Worm (Caenorhabditis elegans) whole organism, L1 larva: ENCODE data around the gene lpr-3.

Source experiments
- C16A3.4 ChIP-seq: fragments of 150-350 bp; optimal IDR thresholded peaks from 2 replicates; lab custom pipeline; 2014; ENCODE audit warnings: missing biosample characterization, missing genetic modification characterization
- aha-1 ChIP-seq: fragments of 150-350 bp; optimal IDR thresholded peaks from 2 replicates; lab custom pipeline; 2014; ENCODE audit warnings: missing biosample characterization, missing genetic modification characterization
- alr-1 ChIP-seq: fragments of 200-800 bp; sonication (Bioruptor generic); optimal IDR thresholded peaks from 2 replicates; lab custom pipeline; 2018; ENCODE audit warnings: borderline replicate concordance, mild to moderate bottlenecking, missing genetic modification characterization, missing compliant biosample characterization
- blmp-1 ChIP-seq: fragments of 150-350 bp; optimal IDR thresholded peaks from 2 replicates; lab custom pipeline; 2014; ENCODE audit warnings: missing biosample characterization, missing genetic modification characterization
- ceh-63 ChIP-seq: fragments of 200-800 bp; sonication (Bioruptor generic); optimal IDR thresholded peaks from 2 replicates; lab custom pipeline; 2018; ENCODE audit warnings: mild to moderate bottlenecking, missing genetic modification characterization, missing compliant biosample characterization
- ceh-82 ChIP-seq, 3 experiments: fragments of 150-350 bp in 1 of 3; sonication (generic microtip) in 2 of 3; optimal IDR thresholded peaks; 2 replicates each; lab custom pipeline; 2014 to 2017; ENCODE audit warnings: missing biosample characterization in 3 of 3, missing genetic modification characterization in 3 of 3
- ceh-90 ChIP-seq: sonication (generic microtip); optimal IDR thresholded peaks from 2 replicates; lab custom pipeline; 2016; ENCODE audit warnings: missing genetic modification characterization, missing compliant biosample characterization
- egl-27 ChIP-seq, 2 experiments: fragments of 150-350 bp in 1 of 2; sonication (generic microtip); optimal IDR thresholded peaks; 3 replicates each; lab custom pipeline; 2017 to 2018; ENCODE audit warnings: missing biosample characterization in 2 of 2, missing genetic modification characterization in 2 of 2, missing genetic modification reagents in 2 of 2
- elt-3 ChIP-seq, 6 experiments: fragments of 150-350 bp in 1 of 6; sonication (generic microtip); optimal IDR thresholded peaks; 2 replicates each; lab custom pipeline; 2017 to 2018; ENCODE audit warnings: missing biosample characterization in 6 of 6, missing genetic modification characterization in 6 of 6, inconsistent platforms in 1 of 6
- fkh-10 ChIP-seq: sonication (generic microtip); optimal IDR thresholded peaks from 2 replicates; lab custom pipeline; 2017; ENCODE audit warnings: missing biosample characterization, missing genetic modification reagents, missing genetic modification characterization
- fkh-8 ChIP-seq: sonication (generic microtip); optimal IDR thresholded peaks from 2 replicates; lab custom pipeline; 2016; ENCODE audit warnings: mild to moderate bottlenecking, missing genetic modification characterization, missing compliant biosample characterization
- irx-1 ChIP-seq: sonication (generic microtip); optimal IDR thresholded peaks from 2 replicates; lab custom pipeline; 2016; ENCODE audit warnings: missing genetic modification characterization, missing compliant biosample characterization
- isw-1 ChIP-seq: fragments of 200-800 bp; sonication (Bioruptor generic); IDR thresholded peaks from 2 replicates; pipeline ENCODE4 v1.3.6; 2022; ENCODE audit warnings: missing genetic modification characterization, missing compliant biosample characterization
- jun-1 ChIP-seq: fragments of 150-350 bp; optimal IDR thresholded peaks from 2 replicates; lab custom pipeline; 2014; ENCODE audit warnings: missing biosample characterization, missing genetic modification reagents, missing genetic modification characterization
- lin-14 ChIP-seq: fragments of 200-800 bp; sonication (Bioruptor generic); optimal IDR thresholded peaks from 2 replicates; lab custom pipeline; 2018; ENCODE audit warnings: mild to moderate bottlenecking, missing genetic modification characterization, moderate library complexity, missing compliant biosample characterization
- lin-15B ChIP-seq: fragments of 150-350 bp; sonication (generic microtip); optimal IDR thresholded peaks from 3 replicates; lab custom pipeline; 2014; ENCODE audit warnings: missing biosample characterization, missing genetic modification characterization
- lin-35 ChIP-seq, 2 experiments: fragments of 150-350 bp; optimal IDR thresholded peaks; 2 replicates each; lab custom pipeline; 2014; ENCODE audit warnings: missing biosample characterization in 2 of 2, missing genetic modification characterization in 2 of 2, missing genetic modification reagents in 2 of 2
- lsy-2 ChIP-seq, 2 experiments: fragments of 150-350 bp; optimal IDR thresholded peaks; 2 replicates each; lab custom pipeline; 2014; ENCODE audit warnings: missing biosample characterization in 2 of 2, missing genetic modification characterization in 2 of 2
- mab-9 ChIP-seq: fragments of 200-800 bp; sonication (Bioruptor generic); IDR thresholded peaks from 2 replicates; pipeline ENCODE4 v1.3.6; 2022; ENCODE audit warnings: missing genetic modification reagents, missing genetic modification characterization, missing compliant biosample characterization
- mep-1 ChIP-seq: fragments of 150-350 bp; optimal IDR thresholded peaks from 2 replicates; lab custom pipeline; 2014; ENCODE audit warnings: missing biosample characterization, missing genetic modification characterization
- nhr-12 ChIP-seq: sonication (generic microtip); optimal IDR thresholded peaks from 2 replicates; lab custom pipeline; 2017; ENCODE audit warnings: missing biosample characterization, missing genetic modification characterization
- nhr-28 ChIP-seq: fragments of 150-350 bp; optimal IDR thresholded peaks from 2 replicates; lab custom pipeline; 2014; ENCODE audit warnings: missing biosample characterization, missing genetic modification characterization
- nhr-71 ChIP-seq: sonication (generic microtip); optimal IDR thresholded peaks from 2 replicates; lab custom pipeline; 2016; ENCODE audit warnings: mild to moderate bottlenecking, missing genetic modification characterization, moderate library complexity, missing compliant biosample characterization
- nhr-76 ChIP-seq: sonication (generic microtip); optimal IDR thresholded peaks from 2 replicates; lab custom pipeline; 2017; ENCODE audit warnings: missing biosample characterization, missing genetic modification characterization
- nhr-77 ChIP-seq: fragments of 150-350 bp; optimal IDR thresholded peaks from 2 replicates; lab custom pipeline; 2014; ENCODE audit warnings: missing biosample characterization, missing genetic modification characterization
- nhr-90 ChIP-seq: sonication (generic microtip); optimal IDR thresholded peaks from 2 replicates; lab custom pipeline; 2016; ENCODE audit warnings: mild to moderate bottlenecking, missing genetic modification characterization, missing compliant biosample characterization; ENCODE audit not compliant: poor library complexity
- pax-3 ChIP-seq: fragments of 200-800 bp; sonication (Bioruptor generic); optimal IDR thresholded peaks from 2 replicates; lab custom pipeline; 2018; ENCODE audit warnings: mild to moderate bottlenecking, missing genetic modification characterization, moderate library complexity, missing compliant biosample characterization
- swsn-7 ChIP-seq: sonication (generic microtip); optimal IDR thresholded peaks from 2 replicates; lab custom pipeline; 2016; ENCODE audit warnings: missing genetic modification characterization, missing compliant biosample characterization
- unc-62 ChIP-seq: fragments of 150-350 bp; optimal IDR thresholded peaks from 2 replicates; lab custom pipeline; 2014; ENCODE audit warnings: missing biosample characterization, missing genetic modification reagents, missing genetic modification characterization
- zag-1 ChIP-seq: fragments of 150-350 bp; optimal IDR thresholded peaks from 2 replicates; lab custom pipeline; 2014; ENCODE audit warnings: missing biosample characterization, missing genetic modification characterization
- ztf-11 ChIP-seq, 2 experiments: sonication (generic microtip); optimal IDR thresholded peaks; 2 replicates each; lab custom pipeline; 2016 to 2017; ENCODE audit warnings: missing genetic modification characterization in 2 of 2, missing biosample characterization in 1 of 2, missing compliant biosample characterization in 1 of 2

The lpr-3 gene

DNA sequence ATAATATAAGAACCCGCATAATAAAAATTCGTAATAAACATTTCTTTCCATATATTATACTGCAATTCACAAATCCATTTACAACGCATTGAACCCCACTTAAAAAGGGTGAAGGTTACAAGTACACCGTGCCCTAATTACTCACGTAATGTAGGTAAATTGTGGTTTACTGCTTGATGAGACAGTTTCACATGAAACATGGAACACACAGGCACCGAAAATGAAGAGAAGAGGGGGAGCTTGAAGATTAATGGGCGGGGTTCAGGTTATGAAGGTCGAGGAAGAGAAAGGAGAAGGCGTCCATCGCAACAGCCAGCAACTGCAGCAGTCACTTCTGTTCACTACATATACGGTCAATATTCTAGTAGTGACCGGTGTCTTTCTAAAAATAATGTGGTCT lies 2.5 kb downstream of the lpr-3 start, which contains the start of gene lpr-6:
lpr-6 (plus strand) TSS at position 251 of the 400 bp plus-strand sequence.
- TF ChIP-seq nhr-77 (tag; lab: Kevin White, UChicago) (no peak), blmp-1 (peak; percentile 57)

DNA sequence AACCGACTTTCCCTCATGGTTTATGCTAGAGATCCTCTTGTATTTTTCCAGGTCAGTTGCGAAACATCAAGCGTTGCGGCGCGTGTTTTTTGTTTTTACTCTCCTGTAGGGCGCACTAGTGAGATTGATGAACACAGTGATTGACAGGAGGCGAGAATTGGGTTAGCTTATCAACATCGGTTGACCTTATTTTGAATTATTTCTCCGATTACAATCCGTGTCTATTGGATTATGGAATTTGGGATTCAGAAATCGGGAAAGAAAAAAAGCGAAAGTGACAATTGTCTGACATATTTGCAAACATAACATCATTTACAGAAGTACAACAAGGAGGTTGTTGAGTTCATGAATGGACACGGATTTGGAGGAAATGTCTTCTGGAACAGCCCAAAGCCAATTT lies 3.7 kb downstream of the lpr-3 start:
- TF ChIP-seq elt-3 (tag; optimal IDR thresholded peaks at IDR 0.05; lab: Kevin White, UChicago) (peak in 1 of 6 experiments; percentile 21), blmp-1 (peak; percentile 93), nhr-76 (no peak), nhr-28 (tag; lab: Kevin White, UChicago) (no peak)

DNA sequence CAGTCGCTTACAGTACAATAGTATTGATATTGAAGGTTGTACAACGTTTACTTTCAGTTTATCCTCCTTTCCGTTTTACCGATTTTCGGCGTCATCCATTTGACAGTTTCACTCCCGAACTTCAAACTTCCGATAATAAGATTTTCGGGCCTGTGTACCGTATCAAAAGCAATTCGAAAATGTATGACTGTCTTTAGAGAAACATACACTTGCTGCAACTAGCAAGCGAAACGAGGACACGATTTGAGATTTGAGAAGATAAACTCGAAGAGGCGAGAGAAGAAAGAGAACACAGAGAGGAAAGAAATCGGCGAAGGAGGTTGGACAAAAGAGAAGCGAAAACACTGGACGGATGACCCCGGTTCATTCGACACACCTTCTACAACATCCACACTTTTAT lies 4.7 kb downstream of the lpr-3 start, which contains the start of gene lpr-5:
lpr-5 (plus strand) TSS at position 220 of the 400 bp plus-strand sequence.
- TF ChIP-seq pax-3 (tag; lab: Kevin White, UChicago) (no peak), blmp-1 (peak; percentile 96), nhr-90 (tag; lab: Kevin White, UChicago) (no peak), isw-1 (GFP tag; lab: Robert Waterston, UW) (no peak)

DNA sequence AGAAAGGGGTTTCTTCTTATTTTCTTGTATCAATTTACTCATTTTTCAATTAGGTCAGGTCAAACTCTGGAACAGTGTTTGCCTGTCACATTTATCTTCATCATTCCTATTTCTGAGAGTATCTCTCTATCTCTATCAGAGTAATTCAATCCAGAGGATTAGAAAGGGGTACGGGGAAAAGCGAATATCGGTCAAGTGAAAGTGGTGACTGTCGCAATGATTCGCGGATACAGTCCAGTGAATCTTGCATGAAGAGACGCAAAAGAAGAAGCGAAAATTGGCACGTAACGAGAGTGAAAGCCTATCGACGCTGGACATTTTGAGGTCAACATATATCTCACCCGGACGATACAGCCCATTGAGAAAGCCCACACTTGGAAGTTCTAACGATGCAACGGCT lies 7.6 kb downstream of the lpr-3 start, which contains the start of gene lpr-4:
lpr-4 (plus strand) TSS at position 328 of the 400 bp plus-strand sequence.
- TF ChIP-seq blmp-1, result peak; percentile 100
- TF ChIP-seq mep-1 (tag; lab: Kevin White, UChicago), result no peak
- TF ChIP-seq elt-3 (tag; optimal IDR thresholded peaks at IDR 0.05; lab: Kevin White, UChicago), result peak in 2 of 6 experiments; percentile 3 to 33

ce11 chrX:11067256-11067655 lies 10.1 kb downstream of the lpr-3 start:
- TF ChIP-seq blmp-1 (peak; percentile 98), irx-1 (tag; lab: Kevin White, UChicago) (no peak)

ce11 chrX:11068334-11068733 lies 11.1 kb downstream of the lpr-3 start, which contains the start of gene apt-9:
Gene apt-9, plus strand, starts transcription at chrX:11068527.
- no peak for TF ChIP-seq ceh-63
- no peak for TF ChIP-seq nhr-12 (tag; lab: Kevin White, UChicago)
- TF ChIP-seq ztf-11 (tag; optimal IDR thresholded peaks at IDR 0.05; lab: Kevin White, UChicago), result no peak
- TF ChIP-seq swsn-7 (tag; lab: Kevin White, UChicago), result peak; percentile 1
- TF ChIP-seq fkh-10, result peak; percentile 56
- no peak for TF ChIP-seq aha-1 (tag; lab: Kevin White, UChicago)
- no peak for TF ChIP-seq unc-62 (GFP tag; lab: Kevin White, UChicago)
- TF ChIP-seq pax-3 (tag; lab: Kevin White, UChicago), result no peak
- no peak for TF ChIP-seq ceh-90 (tag; lab: Kevin White, UChicago)
- TF ChIP-seq lin-35 (GFP tag; optimal IDR thresholded peaks at IDR 0.05; lab: Kevin White, UChicago), result no peak
- TF ChIP-seq fkh-8 (tag; lab: Kevin White, UChicago), result peak; percentile 55
- TF ChIP-seq egl-27 (tag; optimal IDR thresholded peaks at IDR 0.05; lab: Kevin White, UChicago), result no peak
- peak; percentile 82 for TF ChIP-seq lin-14 (GFP tag; lab: Kevin White, UChicago)
- TF ChIP-seq C16A3.4 (tag; lab: Kevin White, UChicago), result no peak
- TF ChIP-seq jun-1, result no peak
- TF ChIP-seq nhr-28 (tag; lab: Kevin White, UChicago), result no peak
- TF ChIP-seq lin-15B, result no peak
- TF ChIP-seq alr-1 (tag; lab: Kevin White, UChicago), result no peak
- TF ChIP-seq ceh-82 (tag; optimal IDR thresholded peaks at IDR 0.05; lab: Kevin White, UChicago), result peak in 1 of 3 experiments; percentile 51
- no peak for TF ChIP-seq elt-3 (tag; optimal IDR thresholded peaks at IDR 0.05; lab: Kevin White, UChicago)
- no peak for TF ChIP-seq lsy-2 (tag; optimal IDR thresholded peaks at IDR 0.05; lab: Kevin White, UChicago)
- no peak for TF ChIP-seq mab-9 (GFP tag; lab: Robert Waterston, UW)
- TF ChIP-seq nhr-71, result no peak
- TF ChIP-seq zag-1, result no peak
